Worm (Caenorhabditis elegans) whole organism, dauer: Measurements from ENCODE around the gene cni-1.

Experiments
- unc-62 ChIP-seq: sonication (generic microtip); optimal IDR thresholded peaks from 2 replicates; lab custom pipeline; 2017; ENCODE audit warnings: missing biosample characterization, missing genetic modification reagents, missing genetic modification characterization

cni-1 gene

ce11 chrV:13176117-13176753 lies 3.9 kb upstream of the cni-1 start, which contains the start of gene him-17:
TSS of gene him-17 (plus strand) at chrV:13176711.
- no peak for TF ChIP-seq unc-62 (GFP tag; lab: Kevin White, UChicago)

ce11 chrV:13176814-13177213 lies 3.3 kb upstream of the cni-1 start:
- TF ChIP-seq unc-62 (GFP tag; lab: Kevin White, UChicago): no peak

ce11 chrV:13181450-13181849 lies 1.3 kb downstream of the cni-1 start:
- TF ChIP-seq unc-62 (GFP tag; lab: Kevin White, UChicago): no peak

- TF ChIP-seq unc-62 (GFP tag; lab: Kevin White, UChicago): no peak
These were observed 4.0 kb downstream of the cni-1 start, which contains the start of gene T09E8.4 for ce11 chrV:13184137-13184536. TSS of gene T09E8.4 (minus strand) at chrV:13184237.

ce11 chrV:13185384-13185783 lies 5.3 kb downstream of the cni-1 start, which contains the start of gene sri-6:
TSS of gene sri-6 (plus strand) at chrV:13185684.
- TF ChIP-seq unc-62 (GFP tag; lab: Kevin White, UChicago): no peak

ce11 chrV:13193488-13194042 lies 13.4 kb downstream of the cni-1 start, which contains the start of gene sun-1:
TSS of gene sun-1 (minus strand) at chrV:13193538.
- TF ChIP-seq unc-62 (GFP tag; lab: Kevin White, UChicago): no peak

ce11 chrV:13195548-13195947 lies 15.4 kb downstream of the cni-1 start, which contains the start of gene F57B1.1:
TSS of gene F57B1.1 (minus strand) at chrV:13195648.
- TF ChIP-seq unc-62 (GFP tag; lab: Kevin White, UChicago): no peak

- no peak for TF ChIP-seq unc-62 (GFP tag; lab: Kevin White, UChicago)
These were observed 17.7 kb downstream of the cni-1 start, which contains the start of gene F57B1.9 for ce11 chrV:13197823-13198222. TSS of gene F57B1.9 (minus strand) at chrV:13197923.

- TF ChIP-seq unc-62 (GFP tag; lab: Kevin White, UChicago): no peak
These were observed 20.5 kb downstream of the cni-1 start for ce11 chrV:13200609-13201008.

ce11 chrV:13202127-13202610 lies 22.0 kb downstream of the cni-1 start, which contains the start of the genes col-159 and col-160:
TSS of gene col-159 (minus strand) at chrV:13202177.
TSS of gene col-160 (minus strand) at chrV:13202189.
- no peak for TF ChIP-seq unc-62 (GFP tag; lab: Kevin White, UChicago)

ce11 chrV:13206514-13206913 lies 26.4 kb downstream of the cni-1 start:
- no peak for TF ChIP-seq unc-62 (GFP tag; lab: Kevin White, UChicago)

- TF ChIP-seq unc-62 (GFP tag; lab: Kevin White, UChicago): no peak
These were observed 27.3 kb downstream of the cni-1 start, which contains the start of gene F57B1.5 for ce11 chrV:13207426-13207825. TSS of gene F57B1.5 (plus strand) at chrV:13207726.

ce11 chrV:13209567-13209966 lies 29.4 kb downstream of the cni-1 start, which contains the start of gene F57B1.6:
TSS of gene F57B1.6 (plus strand) at chrV:13209645.
- TF ChIP-seq unc-62 (GFP tag; lab: Kevin White, UChicago): no peak

ce11 chrV:13212584-13212983 lies 32.5 kb downstream of the cni-1 start:
- TF ChIP-seq unc-62 (GFP tag; lab: Kevin White, UChicago): no peak

ce11 chrV:13221066-13221465 lies 40.9 kb downstream of the cni-1 start:
- no peak for TF ChIP-seq unc-62 (GFP tag; lab: Kevin White, UChicago)

ce11 chrV:13229538-13229937 lies 49.4 kb downstream of the cni-1 start:
- TF ChIP-seq unc-62 (GFP tag; lab: Kevin White, UChicago): no peak
